Worm (Caenorhabditis elegans): Measurements from ENCODE around the gene W10G6.6.
A peak's percentile ranks its signal among the peaks of the same experiment; 100 is the strongest.

W10G6.6 gene

ce11 chrX:16217749-16218148, 32.8 kb downstream of the W10G6.6 start (continued):
- TF ChIP-seq madf-6 (GFP tag; IDR thresholded peaks at IDR 0.05), result no peak
- TF ChIP-seq attf-5 (GFP tag; optimal IDR thresholded peaks at IDR 0.05), result peak; percentile 31
- no peak for TF ChIP-seq pha-4 (tag; optimal IDR thresholded peaks at IDR 0.05)
- TF ChIP-seq madf-8 (GFP tag; conservative IDR thresholded peaks at IDR 0.05), result no peak
- no peak for TF ChIP-seq tbx-9 (tag; optimal IDR thresholded peaks at IDR 0.05; ENCODE audit: borderline replicate concordance)
- TF ChIP-seq C06A6.2 (GFP tag; conservative IDR thresholded peaks at IDR 0.05), result no peak
- no peak; the same call in 1 of the 2 replicates for TF ChIP-seq Y53F4B.3 (GFP tag; IDR thresholded peaks at IDR 0.05)
- no peak for TF ChIP-seq nfya-2 (GFP tag; IDR thresholded peaks at IDR 0.05)
- no peak for TF ChIP-seq egl-18 (GFP tag; IDR thresholded peaks at IDR 0.05)
- TF ChIP-seq ekl-4 (GFP tag; IDR thresholded peaks at IDR 0.05), result no peak
- TF ChIP-seq lin-35 (GFP tag; optimal IDR thresholded peaks at IDR 0.05), result no peak
- no peak for TF ChIP-seq attf-6 (GFP tag; IDR thresholded peaks at IDR 0.05)
- no peak for TF ChIP-seq F57C9.4 (tag; optimal IDR thresholded peaks at IDR 0.05)
- TF ChIP-seq F52B5.7 (tag; optimal IDR thresholded peaks at IDR 0.05), result no peak
- no peak for TF ChIP-seq dpl-1 (GFP tag; optimal IDR thresholded peaks at IDR 0.05)
- no peak for TF ChIP-seq ccch-3 (GFP tag; optimal IDR thresholded peaks at IDR 0.05)
- TF ChIP-seq T07F8.4 (tag; optimal IDR thresholded peaks at IDR 0.05), result no peak
- no peak for TF ChIP-seq C17E4.6 (GFP tag; IDR thresholded peaks at IDR 0.05)
- peak; percentile 36; the same call in 1 of the 2 replicates for TF ChIP-seq hmg-1.2 (GFP tag; IDR thresholded peaks at IDR 0.05)
- no peak for TF ChIP-seq Y56A3A.18 (GFP tag; IDR thresholded peaks at IDR 0.05)
- TF ChIP-seq Y79H2A.3 (GFP tag; conservative IDR thresholded peaks at IDR 0.05), result no peak
- TF ChIP-seq nhr-80 (tag; optimal IDR thresholded peaks at IDR 0.05), result no peak
- TF ChIP-seq lag-1 (GFP tag; IDR thresholded peaks at IDR 0.05), result no peak
- TF ChIP-seq rec-8 (tag; optimal IDR thresholded peaks at IDR 0.05), result no peak
- TF ChIP-seq B0261.1 (tag; optimal IDR thresholded peaks at IDR 0.05), result peak; percentile 67
- TF ChIP-seq B0336.3 (GFP tag; IDR thresholded peaks at IDR 0.05), result no peak
- no peak for TF ChIP-seq aptf-3 (GFP tag; IDR thresholded peaks at IDR 0.05)
- TF ChIP-seq bed-1 (GFP tag; IDR thresholded peaks at IDR 0.05), result no peak
- TF ChIP-seq Y53G8AR.9 (GFP tag; conservative IDR thresholded peaks at IDR 0.05), result no peak
- TF ChIP-seq nhr-90 (tag; optimal IDR thresholded peaks at IDR 0.05), result peak; percentile 38
- no peak for TF ChIP-seq F22D6.2 (tag; optimal IDR thresholded peaks at IDR 0.05)
- TF ChIP-seq mel-28 (tag; optimal IDR thresholded peaks at IDR 0.05; ENCODE audit: borderline replicate concordance), result no peak
- TF ChIP-seq D2030.7 (GFP tag; IDR thresholded peaks at IDR 0.05), result peak; percentile 76

DNA sequence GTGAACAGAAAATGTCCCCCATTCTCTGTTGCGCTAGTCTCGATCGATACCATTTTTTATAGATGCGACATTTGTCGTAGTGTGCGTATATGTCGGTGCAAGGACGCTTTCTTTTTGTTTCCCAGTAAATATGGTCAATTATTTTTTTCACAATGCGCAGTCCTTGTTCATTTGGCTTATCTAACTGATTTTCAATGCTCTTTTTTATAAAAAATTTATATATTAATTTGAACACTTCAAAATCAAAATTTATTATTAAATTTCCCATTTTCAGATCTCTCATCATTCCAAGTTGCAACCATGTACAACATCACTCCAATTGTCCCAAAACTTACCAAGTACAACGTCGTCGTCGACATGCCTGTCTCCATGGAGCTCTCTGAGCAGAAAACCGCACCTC, 33.5 kb downstream of the W10G6.6 start, which contains the start of gene F23A7.1:
Gene F23A7.1, plus strand, starts transcription at position 301 of the 400 bp plus-strand sequence.
- TF ChIP-seq ccch-3 (GFP tag; optimal IDR thresholded peaks at IDR 0.05) (no peak), hlh-26 (GFP tag; conservative IDR thresholded peaks at IDR 0.05) (no peak), die-1 (tag; optimal IDR thresholded peaks at IDR 0.05) (no peak), ceh-40 (GFP tag; IDR thresholded peaks at IDR 0.05) (no peak), tbp1 (GFP tag; optimal IDR thresholded peaks at IDR 0.05) (no peak), ztf-18 (tag; optimal IDR thresholded peaks at IDR 0.05) (no peak), Y53G8AR.9 (GFP tag; conservative IDR thresholded peaks at IDR 0.05) (no peak), nfyb-1 (GFP tag; IDR thresholded peaks at IDR 0.05) (no peak), hmg-20 (GFP tag; IDR thresholded peaks at IDR 0.05) (no peak), B0019.2 (GFP tag; conservative IDR thresholded peaks at IDR 0.05) (no peak), bed-2 (GFP tag; IDR thresholded peaks at IDR 0.05) (no peak), ztf-25 (GFP tag; IDR thresholded peaks at IDR 0.05) (no peak), lag-1 (GFP tag; IDR thresholded peaks at IDR 0.05) (no peak), ztf-6 (GFP tag; IDR thresholded peaks at IDR 0.05) (no peak)
